Worm (Caenorhabditis elegans) whole organism, L2 larva: ENCODE measurements around the gene R03D7.2.
"Not testable (repeated sequence)": the region's sequence is repeated elsewhere in the genome, so short reads cannot be mapped to it uniquely, and the experiment has no call there.

ENCODE experiments used
- ama-1 ChIP-seq: fragments of 150-350 bp; optimal IDR thresholded peaks from 2 replicates; lab custom pipeline; 2018; ENCODE audit warnings: inconsistent platforms
- unc-62 ChIP-seq: fragments of 150-350 bp; optimal IDR thresholded peaks from 2 replicates; lab custom pipeline; 2014; ENCODE audit warnings: missing biosample characterization, missing genetic modification reagents, missing genetic modification characterization
- ztf-1 ChIP-seq: fragments of 200-800 bp; sonication (Bioruptor generic); conservative IDR thresholded peaks from 2 replicates; pipeline ENCODE4 v1.3.6; 2022; ENCODE audit warnings: missing genetic modification characterization, missing compliant biosample characterization

ce11 chrII:10922874-10923273 lies 12.1 kb downstream of the R03D7.2 start, which contains the start of gene Y19D2B.1:
- not testable (repeated sequence) for TF ChIP-seq ama-1 (lab: Kevin White, UChicago); ztf-1 (GFP tag; lab: Robert Waterston, UW); unc-62
